Worm (Caenorhabditis elegans): Measurements from ENCODE around the gene T19C4.1.
A peak's percentile ranks its signal among the peaks of the same experiment; 100 is the strongest.

The T19C4.1 gene

ce11 chrV:11113041-11113574 lies 36.4 kb upstream of the T19C4.1 start, which contains the start of gene erfa-3 (continued):
- TF ChIP-seq pax-3 (tag; optimal IDR thresholded peaks at IDR 0.05) (no peak), elt-3 (tag; optimal IDR thresholded peaks at IDR 0.05) (peak in 1 of 6 experiments; percentile 54), nhr-20 (tag; optimal IDR thresholded peaks at IDR 0.05) (peak; percentile 59), unc-30 (tag; optimal IDR thresholded peaks at IDR 0.05) (no peak), F16B12.6 (tag; optimal IDR thresholded peaks at IDR 0.05) (no peak), dsc-1 (tag; optimal IDR thresholded peaks at IDR 0.05) (peak; percentile 68), C04F5.9 (tag; optimal IDR thresholded peaks at IDR 0.05) (no peak), nhr-12 (tag; optimal IDR thresholded peaks at IDR 0.05) (no peak), ceh-90 (tag; optimal IDR thresholded peaks at IDR 0.05) (no peak), mdl-1 (tag; optimal IDR thresholded peaks at IDR 0.05) (peak in 1 of 2 experiments; percentile 64), ztf-4 (tag; optimal IDR thresholded peaks at IDR 0.05) (peak; percentile 27), ceh-88 (GFP tag; IDR thresholded peaks at IDR 0.05) (no peak), mep-1 (tag; optimal IDR thresholded peaks at IDR 0.05) (peak; percentile 46), rnt-1 (tag; optimal IDR thresholded peaks at IDR 0.05) (peak; percentile 85), elt-2 (tag; optimal IDR thresholded peaks at IDR 0.05) (peak; percentile 54), ceh-63 (GFP tag; optimal IDR thresholded peaks at IDR 0.05) (no peak), dpl-1 (GFP tag; optimal IDR thresholded peaks at IDR 0.05) (peak; percentile 55 to 62 (median 59)), nhr-90 (tag; optimal IDR thresholded peaks at IDR 0.05; ENCODE audit: poor library complexity) (peak; percentile 69), lin-15B (tag; optimal IDR thresholded peaks at IDR 0.05) (no peak), efl-1 (optimal IDR thresholded peaks at IDR 0.05) (peak; percentile 54 to 65), efl-1 (GFP tag; optimal IDR thresholded peaks at IDR 0.05 in 1 of 2) (peak; percentile 52 to 95), fos-1 (tag; optimal IDR thresholded peaks at IDR 0.05) (no peak), jun-1 (tag; optimal IDR thresholded peaks at IDR 0.05) (peak; percentile 33), unc-130 (tag; optimal IDR thresholded peaks at IDR 0.05) (peak; percentile 68), nhr-71 (tag; optimal IDR thresholded peaks at IDR 0.05) (peak; percentile 70), irx-1 (tag; optimal IDR thresholded peaks at IDR 0.05) (peak; percentile 44), nhr-84 (tag; optimal IDR thresholded peaks at IDR 0.05) (peak; percentile 5), egl-13 (tag; optimal IDR thresholded peaks at IDR 0.05) (peak; percentile 53), lin-13 (GFP tag; optimal IDR thresholded peaks at IDR 0.05) (no peak), ztf-11 (tag; optimal IDR thresholded peaks at IDR 0.05) (peak in 1 of 2 experiments; percentile 48), snpc-4 (tag; optimal IDR thresholded peaks at IDR 0.05) (peak; percentile 50), fkh-4 (tag; optimal IDR thresholded peaks at IDR 0.05; ENCODE audit: borderline replicate concordance) (no peak), Y116A8C.19 (tag; optimal IDR thresholded peaks at IDR 0.05; ENCODE audit: borderline replicate concordance) (no peak), grh-1 (GFP tag; IDR thresholded peaks at IDR 0.05) (peak; percentile 51; the same call in 1 of the 2 replicates), zag-1 (tag; optimal IDR thresholded peaks at IDR 0.05) (no peak), pqm-1 (tag; optimal IDR thresholded peaks at IDR 0.05) (no peak), nhr-28 (tag; optimal IDR thresholded peaks at IDR 0.05) (no peak), zip-4 (GFP tag; optimal IDR thresholded peaks at IDR 0.05) (peak; percentile 29), xbp-1 (tag; optimal IDR thresholded peaks at IDR 0.05) (peak; percentile 62), lin-14 (GFP tag; optimal IDR thresholded peaks at IDR 0.05) (peak; percentile 59), nhr-77 (tag; optimal IDR thresholded peaks at IDR 0.05) (no peak), nhr-47 (tag; optimal IDR thresholded peaks at IDR 0.05) (peak; percentile 62), ets-5 (GFP tag; IDR thresholded peaks at IDR 0.05) (no peak), egl-27 (tag; optimal IDR thresholded peaks at IDR 0.05) (no peak), aly-2 (tag; optimal IDR thresholded peaks at IDR 0.05) (no peak), tlp-1 (tag; optimal IDR thresholded peaks at IDR 0.05) (no peak), isw-1 (GFP tag; IDR thresholded peaks at IDR 0.05) (peak; percentile 40), lsy-2 (tag; optimal IDR thresholded peaks at IDR 0.05) (peak; percentile 58 to 60), mab-9 (GFP tag; IDR thresholded peaks at IDR 0.05) (no peak), snu-23 (GFP tag; optimal IDR thresholded peaks at IDR 0.05) (peak; percentile 73), lin-35 (GFP tag; optimal IDR thresholded peaks at IDR 0.05) (peak; percentile 40 to 72)

Measured in whole organism, L1 larva.